Worm (Caenorhabditis elegans) whole organism, L4 larva: ENCODE measurements around the gene egl-38.

Experiments
- F49E8.2 ChIP-seq: sonication (generic microtip); optimal IDR thresholded peaks from 2 replicates; lab custom pipeline; 2016; ENCODE audit warnings: missing compliant biosample characterization, mild to moderate bottlenecking, missing genetic modification characterization, borderline replicate concordance
- T26A8.4 ChIP-seq: fragments of 200-800 bp; sonication (Bioruptor generic); IDR thresholded peaks from 2 replicates; pipeline ENCODE4 v1.3.6; 2022; ENCODE audit warnings: missing genetic modification characterization, missing compliant biosample characterization
- Y105C5A.15 ChIP-seq: fragments of 200-800 bp; sonication (Bioruptor generic); IDR thresholded peaks from 2 replicates; pipeline ENCODE4 v1.3.6; 2022; ENCODE audit warnings: missing genetic modification characterization, missing compliant biosample characterization
- Y48G9A.11 ChIP-seq: fragments of 200-800 bp; sonication (Bioruptor generic); IDR thresholded peaks from 2 replicates; pipeline ENCODE4 v1.3.6; 2022; ENCODE audit warnings: missing genetic modification reagents, missing genetic modification characterization, missing compliant biosample characterization
- ZK337.2 ChIP-seq: fragments of 200-800 bp; sonication (Bioruptor generic); IDR thresholded peaks from 2 replicates; pipeline ENCODE4 v1.3.6; 2022; ENCODE audit warnings: missing genetic modification reagents, missing genetic modification characterization, missing compliant biosample characterization
- ZK546.5 ChIP-seq, 2 experiments: sonication (generic microtip); optimal IDR thresholded peaks; 2 replicates each; lab custom pipeline; 2017; ENCODE audit warnings: missing biosample characterization in 2 of 2, missing genetic modification characterization in 2 of 2
- aha-1 ChIP-seq: fragments of 150-350 bp; peaks from one replicate; lab custom pipeline; 2014; ENCODE audit warnings: missing biosample characterization, missing genetic modification characterization
- arid-1 ChIP-seq: fragments of 200-800 bp; sonication (Bioruptor generic); conservative IDR thresholded peaks from 2 replicates; pipeline ENCODE4 v1.3.6; 2022; ENCODE audit warnings: missing genetic modification reagents, missing genetic modification characterization, missing compliant biosample characterization
- ceh-20 ChIP-seq: fragments of 200-800 bp; sonication (Bioruptor generic); IDR thresholded peaks from 2 replicates; pipeline ENCODE4 v1.3.6; 2022; ENCODE audit warnings: missing genetic modification reagents, missing genetic modification characterization, missing compliant biosample characterization
- ceh-62 ChIP-seq: sonication (generic microtip); optimal IDR thresholded peaks from 2 replicates; lab custom pipeline; 2017; ENCODE audit warnings: missing biosample characterization, missing genetic modification characterization
- ces-1 ChIP-seq: fragments of 150-350 bp; sonication (generic microtip); optimal IDR thresholded peaks from 4 replicates; lab custom pipeline; 2014; ENCODE audit warnings: missing biosample characterization, missing genetic modification reagents, missing genetic modification characterization
- daf-8 ChIP-seq: fragments of 200-800 bp; sonication (Bioruptor generic); IDR thresholded peaks from 2 replicates; pipeline ENCODE4 v1.3.6; 2022; ENCODE audit warnings: missing genetic modification characterization, missing compliant biosample characterization
- dmd-6 ChIP-seq: fragments of 200-800 bp; sonication (Bioruptor generic); IDR thresholded peaks from 2 replicates; pipeline ENCODE4 v1.3.6; 2022; ENCODE audit warnings: missing genetic modification reagents, missing genetic modification characterization, missing compliant biosample characterization
- dmd-8 ChIP-seq: fragments of 200-800 bp; sonication (Bioruptor generic); IDR thresholded peaks from 2 replicates; pipeline ENCODE4 v1.3.6; 2022; ENCODE audit warnings: missing genetic modification characterization, missing compliant biosample characterization
- dpl-1 ChIP-seq: fragments of 150-350 bp; optimal IDR thresholded peaks from 2 replicates; lab custom pipeline; 2014; ENCODE audit warnings: missing biosample characterization, missing genetic modification reagents, missing genetic modification characterization
- duxl-1 ChIP-seq: sonication (generic microtip); optimal IDR thresholded peaks from 2 replicates; lab custom pipeline; 2016; ENCODE audit warnings: mild to moderate bottlenecking, missing genetic modification characterization, moderate library complexity, missing compliant biosample characterization; ENCODE audit not compliant: poor library complexity
- egl-27 ChIP-seq: sonication (generic microtip); optimal IDR thresholded peaks from 3 replicates; lab custom pipeline; 2017; ENCODE audit warnings: missing biosample characterization, missing genetic modification reagents, missing genetic modification characterization
- fos-1 ChIP-seq: fragments of 150-350 bp; optimal IDR thresholded peaks from 2 replicates; lab custom pipeline; 2014; ENCODE audit warnings: missing biosample characterization, missing genetic modification characterization
- gei-8 ChIP-seq: fragments of 200-800 bp; sonication (Bioruptor generic); optimal IDR thresholded peaks from 2 replicates; lab custom pipeline; 2018; ENCODE audit warnings: mild to moderate bottlenecking, missing genetic modification characterization, missing compliant biosample characterization
- hlh-11 ChIP-seq: fragments of 200-800 bp; sonication (Bioruptor generic); optimal IDR thresholded peaks from 2 replicates; lab custom pipeline; 2018; ENCODE audit warnings: mild to moderate bottlenecking, missing genetic modification characterization, missing compliant biosample characterization
- hlh-30 ChIP-seq: sonication (generic microtip); optimal IDR thresholded peaks from 2 replicates; lab custom pipeline; 2017; ENCODE audit warnings: antibody characterized with exemption, mild to moderate bottlenecking, missing genetic modification characterization, missing compliant biosample characterization; ENCODE audit not compliant: insufficient read depth
- jun-1 ChIP-seq: fragments of 150-350 bp; optimal IDR thresholded peaks from 2 replicates; lab custom pipeline; 2014; ENCODE audit warnings: missing biosample characterization, missing genetic modification reagents, missing genetic modification characterization
- lim-7 ChIP-seq: fragments of 200-800 bp; sonication (Bioruptor generic); IDR thresholded peaks from 2 replicates; pipeline ENCODE4 v1.3.6; 2022; ENCODE audit warnings: missing genetic modification characterization, missing compliant biosample characterization
- lin-1 ChIP-seq: fragments of 200-800 bp; sonication (Bioruptor generic); IDR thresholded peaks from 2 replicates; pipeline ENCODE4 v1.3.6; 2022; ENCODE audit warnings: missing genetic modification reagents, missing genetic modification characterization, missing compliant biosample characterization
- lin-13 ChIP-seq: fragments of 150-350 bp; optimal IDR thresholded peaks from 2 replicates; lab custom pipeline; 2014; ENCODE audit warnings: missing biosample characterization, missing genetic modification reagents, missing genetic modification characterization
- madf-9 ChIP-seq: fragments of 200-800 bp; sonication (Bioruptor generic); conservative IDR thresholded peaks from 2 replicates; pipeline ENCODE4 v1.3.6; 2022; ENCODE audit warnings: missing genetic modification reagents, missing genetic modification characterization, missing compliant biosample characterization
- mdl-1 ChIP-seq, 2 experiments: fragments of 150-350 bp in 1 of 2; sonication (generic microtip) in 1 of 2; optimal IDR thresholded peaks; 2 replicates each; lab custom pipeline; 2014 to 2017; ENCODE audit warnings: missing biosample characterization in 2 of 2, missing genetic modification characterization in 2 of 2
- mdt-29 ChIP-seq: fragments of 200-800 bp; sonication (Bioruptor generic); IDR thresholded peaks from 2 replicates; pipeline ENCODE4 v1.3.6; 2022; ENCODE audit warnings: missing genetic modification reagents, missing genetic modification characterization, missing compliant biosample characterization
- mep-1 ChIP-seq: fragments of 150-350 bp; sonication (generic microtip); optimal IDR thresholded peaks from 3 replicates; lab custom pipeline; 2014; ENCODE audit warnings: missing biosample characterization, missing genetic modification characterization
- mxl-2 ChIP-seq: fragments of 200-800 bp; sonication (Bioruptor generic); conservative IDR thresholded peaks from 2 replicates; pipeline ENCODE4 v1.3.6; 2022; ENCODE audit warnings: missing genetic modification reagents, missing genetic modification characterization, missing compliant biosample characterization
- mxl-3 ChIP-seq: fragments of 200-800 bp; sonication (Bioruptor generic); optimal IDR thresholded peaks from 2 replicates; lab custom pipeline; 2018; ENCODE audit warnings: mild to moderate bottlenecking, missing genetic modification characterization, missing compliant biosample characterization
- nhr-10 ChIP-seq: fragments of 150-350 bp; optimal IDR thresholded peaks from 2 replicates; lab custom pipeline; 2014; ENCODE audit warnings: missing biosample characterization, missing genetic modification characterization
- nhr-11 ChIP-seq: fragments of 150-350 bp; optimal IDR thresholded peaks from 2 replicates; lab custom pipeline; 2014; ENCODE audit warnings: missing biosample characterization, missing genetic modification characterization
- nhr-237 ChIP-seq: sonication (generic microtip); optimal IDR thresholded peaks from 2 replicates; lab custom pipeline; 2017; ENCODE audit warnings: missing biosample characterization, missing genetic modification characterization
- nhr-28 ChIP-seq: fragments of 150-350 bp; optimal IDR thresholded peaks from 2 replicates; lab custom pipeline; 2014; ENCODE audit warnings: missing biosample characterization, missing genetic modification characterization
- nhr-41 ChIP-seq: fragments of 200-800 bp; sonication (Bioruptor generic); IDR thresholded peaks from 2 replicates; pipeline ENCODE4 v1.3.6; 2022; ENCODE audit warnings: missing genetic modification reagents, missing genetic modification characterization, missing compliant biosample characterization
- nhr-42 ChIP-seq: fragments of 200-800 bp; sonication (Bioruptor generic); IDR thresholded peaks from 2 replicates; pipeline ENCODE4 v1.3.6; 2022; ENCODE audit warnings: missing genetic modification characterization, missing compliant biosample characterization
- nhr-48 ChIP-seq: sonication (generic microtip); optimal IDR thresholded peaks from 2 replicates; lab custom pipeline; 2016; ENCODE audit warnings: mild to moderate bottlenecking, missing genetic modification characterization, missing compliant biosample characterization
- pha-4 ChIP-seq, 2 experiments: fragments of 150-350 bp in 1 of 2; fragments of 200-800 bp in 1 of 2; sonication (Bioruptor generic) in 1 of 2; IDR thresholded peaks in 1 of 2; optimal IDR thresholded peaks in 1 of 2; 2 replicates each; pipeline versions ENCODE4 v1.3.6 to Lab custom; 2014 to 2022; ENCODE audit warnings: missing genetic modification characterization in 2 of 2, missing genetic modification reagents in 2 of 2, missing biosample characterization in 1 of 2, missing compliant biosample characterization in 1 of 2
- php-3 ChIP-seq: fragments of 200-800 bp; sonication (Bioruptor generic); IDR thresholded peaks from 2 replicates; pipeline ENCODE4 v1.3.6; 2022; ENCODE audit warnings: missing genetic modification reagents, missing genetic modification characterization, missing compliant biosample characterization
- pqm-1 ChIP-seq: sonication (generic microtip); optimal IDR thresholded peaks from 2 replicates; lab custom pipeline; 2017; ENCODE audit warnings: missing biosample characterization, missing genetic modification characterization
- spr-1 ChIP-seq: sonication (generic microtip); optimal IDR thresholded peaks from 2 replicates; lab custom pipeline; 2016; ENCODE audit warnings: mild to moderate bottlenecking, missing genetic modification characterization, missing compliant biosample characterization
- spr-3 ChIP-seq: fragments of 200-800 bp; sonication (Bioruptor generic); optimal IDR thresholded peaks from 2 replicates; lab custom pipeline; 2018; ENCODE audit warnings: mild to moderate bottlenecking, missing genetic modification characterization, missing compliant biosample characterization
- tag-97 ChIP-seq: fragments of 200-800 bp; sonication (Bioruptor generic); IDR thresholded peaks from 2 replicates; pipeline ENCODE4 v1.3.6; 2022; ENCODE audit warnings: missing genetic modification characterization, missing compliant biosample characterization
- tra-1 ChIP-seq: fragments of 200-800 bp; sonication (Bioruptor generic); IDR thresholded peaks from 2 replicates; pipeline ENCODE4 v1.3.6; 2022; ENCODE audit warnings: missing genetic modification reagents, missing genetic modification characterization, missing compliant biosample characterization
- unc-130 ChIP-seq: sonication (generic microtip); optimal IDR thresholded peaks from 2 replicates; lab custom pipeline; 2016; ENCODE audit warnings: missing genetic modification reagents, missing genetic modification characterization, missing compliant biosample characterization
- unc-39 ChIP-seq: sonication (generic microtip); optimal IDR thresholded peaks from 2 replicates; lab custom pipeline; 2017; ENCODE audit warnings: missing biosample characterization, missing genetic modification characterization
- zag-1 ChIP-seq: fragments of 150-350 bp; optimal IDR thresholded peaks from 2 replicates; lab custom pipeline; 2014; ENCODE audit warnings: missing biosample characterization, missing genetic modification characterization
- zfp-3 ChIP-seq: fragments of 200-800 bp; sonication (Bioruptor generic); conservative IDR thresholded peaks from 2 replicates; pipeline ENCODE4 v1.3.6; 2022; ENCODE audit warnings: missing genetic modification reagents, missing genetic modification characterization, missing compliant biosample characterization
- zip-11 ChIP-seq: fragments of 200-800 bp; sonication (Bioruptor generic); IDR thresholded peaks from 2 replicates; pipeline ENCODE4 v1.3.6; 2022; ENCODE audit warnings: missing genetic modification characterization, missing compliant biosample characterization
- ztf-7 ChIP-seq: fragments of 150-350 bp; optimal IDR thresholded peaks from 2 replicates; lab custom pipeline; 2014; ENCODE audit warnings: missing biosample characterization, missing genetic modification characterization

Gene egl-38

ce11 chrIV:10085401-10086187, 24.7 kb downstream of the egl-38 start, which contains the start of the genes col-2 and ndc-80 (continued):
- no peak for TF ChIP-seq hlh-30 (tag; lab: Kevin White, UChicago)
- no peak for TF ChIP-seq T26A8.4
- no peak for TF ChIP-seq arid-1 (GFP tag; lab: Robert Waterston, UW)
- TF ChIP-seq lin-1 (GFP tag; lab: Robert Waterston, UW): no peak
- no peak for TF ChIP-seq spr-3 (GFP tag; lab: Kevin White, UChicago)
- TF ChIP-seq ZK546.5 (tag; optimal IDR thresholded peaks at IDR 0.05; lab: Kevin White, UChicago): no peak
- TF ChIP-seq php-3 (GFP tag; lab: Robert Waterston, UW): no peak
- TF ChIP-seq dmd-8 (GFP tag; lab: Robert Waterston, UW): no peak
- TF ChIP-seq hlh-11 (tag; lab: Kevin White, UChicago): peak; percentile 19
- no peak for TF ChIP-seq gei-8 (GFP tag; lab: Kevin White, UChicago)
- peak; percentile 35 for TF ChIP-seq nhr-11 (tag; lab: Kevin White, UChicago)
- no peak for TF ChIP-seq lim-7 (GFP tag; lab: Robert Waterston, UW)
- TF ChIP-seq mep-1 (tag; lab: Kevin White, UChicago): no peak
- TF ChIP-seq dmd-6 (GFP tag; lab: Robert Waterston, UW): no peak
- TF ChIP-seq egl-27 (tag; lab: Kevin White, UChicago): no peak
- TF ChIP-seq nhr-42 (GFP tag; lab: Robert Waterston, UW): no peak
- no peak for TF ChIP-seq ceh-20 (GFP tag; lab: Robert Waterston, UW)
- TF ChIP-seq duxl-1 (tag; lab: Kevin White, UChicago): no peak
- TF ChIP-seq fos-1 (tag; lab: Kevin White, UChicago): no peak
- TF ChIP-seq pha-4 (GFP tag; IDR thresholded peaks at IDR 0.05; lab: Robert Waterston, UW): no peak
- peak; percentile 76 for TF ChIP-seq pha-4 (tag; optimal IDR thresholded peaks at IDR 0.05; lab: Kevin White, UChicago)
- no peak for TF ChIP-seq nhr-10
- no peak for TF ChIP-seq mxl-2 (GFP tag; lab: Robert Waterston, UW)
- TF ChIP-seq F49E8.2 (tag; lab: Kevin White, UChicago): no peak
- peak; percentile 90 for TF ChIP-seq aha-1
- TF ChIP-seq zip-11 (GFP tag; lab: Robert Waterston, UW): no peak
- peak; percentile 27 for TF ChIP-seq mxl-3
- no peak for TF ChIP-seq nhr-48 (tag; lab: Kevin White, UChicago)
- no peak for TF ChIP-seq ztf-7 (tag; lab: Kevin White, UChicago)
- TF ChIP-seq jun-1: no peak
- TF ChIP-seq nhr-237 (tag; lab: Kevin White, UChicago): no peak
- peak; percentile 82 for TF ChIP-seq unc-130 (GFP tag; lab: Kevin White, UChicago)
- peak in 1 of 2 experiments; percentile 0 for TF ChIP-seq mdl-1 (tag; optimal IDR thresholded peaks at IDR 0.05; lab: Kevin White, UChicago)
- TF ChIP-seq Y48G9A.11 (GFP tag; lab: Robert Waterston, UW): no peak
- TF ChIP-seq daf-8 (GFP tag; lab: Robert Waterston, UW): no peak
- TF ChIP-seq tra-1: no peak
- TF ChIP-seq madf-9 (GFP tag; lab: Robert Waterston, UW): no peak
- TF ChIP-seq ZK337.2 (GFP tag; lab: Robert Waterston, UW): peak; percentile 59; the same call in 1 of the 2 replicates
- TF ChIP-seq Y105C5A.15 (GFP tag; lab: Robert Waterston, UW): no peak
- TF ChIP-seq nhr-28 (tag; lab: Kevin White, UChicago): no peak
- TF ChIP-seq dpl-1 (GFP tag; lab: Kevin White, UChicago): peak; percentile 82
- no peak for TF ChIP-seq tag-97 (GFP tag; lab: Robert Waterston, UW)
- TF ChIP-seq ces-1: no peak
- no peak for TF ChIP-seq zfp-3 (GFP tag; lab: Robert Waterston, UW)
- TF ChIP-seq unc-39 (tag; lab: Kevin White, UChicago): no peak
- no peak for TF ChIP-seq zag-1 (tag; lab: Kevin White, UChicago)
- no peak for TF ChIP-seq pqm-1 (tag; lab: Kevin White, UChicago)
- no peak for TF ChIP-seq nhr-41 (GFP tag; lab: Robert Waterston, UW)
- no peak for TF ChIP-seq ceh-62 (tag; lab: Kevin White, UChicago)
- no peak for TF ChIP-seq mdt-29 (GFP tag; lab: Robert Waterston, UW)
- TF ChIP-seq spr-1 (tag; lab: Kevin White, UChicago): no peak
- TF ChIP-seq lin-13: peak; percentile 37
